Worm (Caenorhabditis elegans): ENCODE data around the gene ugt-62.

ugt-62 gene

DNA sequence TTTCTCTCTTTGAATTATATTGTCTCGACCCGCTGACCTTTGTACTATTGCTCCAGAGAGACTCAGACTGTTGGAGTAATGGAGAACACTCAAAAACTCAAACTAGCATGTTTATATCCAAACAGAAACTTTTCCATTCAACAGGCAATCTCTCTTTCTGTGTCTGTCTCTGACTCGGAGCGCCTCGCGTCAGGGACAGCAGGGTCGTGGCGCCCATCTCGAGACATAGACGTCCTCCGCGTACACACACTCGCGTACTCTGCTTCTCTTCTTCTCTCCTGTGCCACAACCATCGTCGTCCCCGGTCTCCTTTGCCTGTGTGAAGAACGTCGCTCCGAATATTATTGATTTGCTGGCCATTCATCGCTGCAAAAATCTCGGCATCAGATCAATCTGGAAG lies 11.5 kb upstream of the ugt-62 start (continued):
- TF ChIP-seq nhr-84 (tag; optimal IDR thresholded peaks at IDR 0.05), result no peak
- TF ChIP-seq unc-86 (tag; optimal IDR thresholded peaks at IDR 0.05), result no peak
- no peak for TF ChIP-seq unc-62 (GFP tag; optimal IDR thresholded peaks at IDR 0.05)
- TF ChIP-seq tbx-2 (tag; optimal IDR thresholded peaks at IDR 0.05), result peak; percentile 60
- TF ChIP-seq unc-30 (tag; optimal IDR thresholded peaks at IDR 0.05), result no peak
- TF ChIP-seq lin-14 (GFP tag; optimal IDR thresholded peaks at IDR 0.05), result peak; percentile 97
- TF ChIP-seq nhr-85 (tag), result peak; percentile 81
- peak; percentile 57 for TF ChIP-seq rnt-1 (tag; optimal IDR thresholded peaks at IDR 0.05)
- TF ChIP-seq F16B12.6 (tag; optimal IDR thresholded peaks at IDR 0.05), result no peak
- TF ChIP-seq fkh-10 (GFP tag; optimal IDR thresholded peaks at IDR 0.05), result no peak
- TF ChIP-seq nhr-19 (GFP tag; conservative IDR thresholded peaks at IDR 0.05), result peak; percentile 64
- TF ChIP-seq egl-27 (tag; optimal IDR thresholded peaks at IDR 0.05), result peak; percentile 6 to 36
- peak; percentile 0 for TF ChIP-seq unc-130 (tag; optimal IDR thresholded peaks at IDR 0.05)
- TF ChIP-seq ztf-4 (tag; optimal IDR thresholded peaks at IDR 0.05), result peak; percentile 20
- TF ChIP-seq Y116A8C.19 (tag; optimal IDR thresholded peaks at IDR 0.05; ENCODE audit: borderline replicate concordance), result no peak
- no peak for TF ChIP-seq hlh-17 (GFP tag; optimal IDR thresholded peaks at IDR 0.05; ENCODE audit: borderline replicate concordance)
- no peak for TF ChIP-seq tlp-1 (tag; optimal IDR thresholded peaks at IDR 0.05)
- TF ChIP-seq ceh-82 (tag; optimal IDR thresholded peaks at IDR 0.05), result peak in 2 of 3 experiments; percentile 31 to 81
- no peak for TF ChIP-seq ceh-90 (tag; optimal IDR thresholded peaks at IDR 0.05)
- peak in 1 of 6 experiments; percentile 39 for TF ChIP-seq elt-3 (tag; optimal IDR thresholded peaks at IDR 0.05)
- TF ChIP-seq aha-1 (tag; optimal IDR thresholded peaks at IDR 0.05), result no peak
- no peak for TF ChIP-seq nhr-11 (tag; optimal IDR thresholded peaks at IDR 0.05)
- TF ChIP-seq dsc-1 (tag; optimal IDR thresholded peaks at IDR 0.05), result peak; percentile 23
- no peak for TF ChIP-seq pqm-1 (tag; optimal IDR thresholded peaks at IDR 0.05)
- TF ChIP-seq ceh-8 (GFP tag; optimal IDR thresholded peaks at IDR 0.05), result no peak
- no peak for TF ChIP-seq zag-1 (tag; optimal IDR thresholded peaks at IDR 0.05)
- peak; percentile 16 for TF ChIP-seq lin-13 (GFP tag; optimal IDR thresholded peaks at IDR 0.05)
- TF ChIP-seq C34B4.2 (tag; optimal IDR thresholded peaks at IDR 0.05), result no peak
- no peak for TF ChIP-seq ets-5 (GFP tag; IDR thresholded peaks at IDR 0.05)
- TF ChIP-seq pag-3 (tag; optimal IDR thresholded peaks at IDR 0.05; ENCODE audit: borderline replicate concordance, insufficient read depth), result no peak
- TF ChIP-seq dpl-1 (GFP tag; optimal IDR thresholded peaks at IDR 0.05), result peak; percentile 21 to 47 (median 43)
- no peak for TF ChIP-seq unc-98 (GFP tag; IDR thresholded peaks at IDR 0.05)
- TF ChIP-seq lir-3 (tag; optimal IDR thresholded peaks at IDR 0.05; ENCODE audit: poor library complexity), result no peak
- TF ChIP-seq isw-1 (GFP tag; IDR thresholded peaks at IDR 0.05), result no peak; the same call in 1 of the 2 replicates
- peak; percentile 76 for TF ChIP-seq nhr-20 (tag; optimal IDR thresholded peaks at IDR 0.05)
- no peak for TF ChIP-seq lin-15B (tag; optimal IDR thresholded peaks at IDR 0.05)
- TF ChIP-seq nhr-47 (tag; optimal IDR thresholded peaks at IDR 0.05), result peak; percentile 44
- TF ChIP-seq hlh-4 (tag; optimal IDR thresholded peaks at IDR 0.05), result no peak
- TF ChIP-seq C04F5.9 (tag; optimal IDR thresholded peaks at IDR 0.05), result no peak
- TF ChIP-seq blmp-1 (tag; optimal IDR thresholded peaks at IDR 0.05), result no peak
- no peak for TF ChIP-seq sptf-1 (tag; optimal IDR thresholded peaks at IDR 0.05)
- no peak for TF ChIP-seq zip-4 (GFP tag; optimal IDR thresholded peaks at IDR 0.05)
- TF ChIP-seq ama-1 (optimal IDR thresholded peaks at IDR 0.05), result no peak
- TF ChIP-seq aly-2 (tag; optimal IDR thresholded peaks at IDR 0.05), result no peak
- no peak for TF ChIP-seq nhr-237 (tag; optimal IDR thresholded peaks at IDR 0.05)
- TF ChIP-seq swsn-7 (tag; optimal IDR thresholded peaks at IDR 0.05), result peak; percentile 65
- TF ChIP-seq sox-4 (tag; optimal IDR thresholded peaks at IDR 0.05), result no peak
- TF ChIP-seq ztf-11 (tag; optimal IDR thresholded peaks at IDR 0.05), result no peak
- no peak for TF ChIP-seq alr-1 (tag; optimal IDR thresholded peaks at IDR 0.05; ENCODE audit: borderline replicate concordance)
- peak; percentile 82 for TF ChIP-seq snu-23 (GFP tag; optimal IDR thresholded peaks at IDR 0.05)
- no peak for TF ChIP-seq lin-39 (tag; optimal IDR thresholded peaks at IDR 0.05)
- TF ChIP-seq egl-13 (tag; optimal IDR thresholded peaks at IDR 0.05), result peak; percentile 7
- no peak for TF ChIP-seq mef-2 (tag; optimal IDR thresholded peaks at IDR 0.05)
- TF ChIP-seq fos-1 (tag; optimal IDR thresholded peaks at IDR 0.05), result no peak

Data from whole organism, L1 larva.